Worm (Caenorhabditis elegans) whole organism, L1 larva: ENCODE results near the gene T25B6.5.

Experiments
- C16A3.4 ChIP-seq: fragments of 150-350 bp; optimal IDR thresholded peaks from 2 replicates; lab custom pipeline; 2014; ENCODE audit warnings: missing biosample characterization, missing genetic modification characterization
- C34B4.2 ChIP-seq: sonication (generic microtip); optimal IDR thresholded peaks from 2 replicates; lab custom pipeline; 2017; ENCODE audit warnings: mild to moderate bottlenecking, missing genetic modification characterization, missing compliant biosample characterization
- F16B12.6 ChIP-seq: fragments of 150-350 bp; optimal IDR thresholded peaks from 2 replicates; lab custom pipeline; 2014; ENCODE audit warnings: missing biosample characterization, missing genetic modification characterization
- Y116A8C.19 ChIP-seq: sonication (generic microtip); optimal IDR thresholded peaks from 2 replicates; lab custom pipeline; 2016; ENCODE audit warnings: missing compliant biosample characterization, missing genetic modification characterization, borderline replicate concordance
- alr-1 ChIP-seq: fragments of 200-800 bp; sonication (Bioruptor generic); optimal IDR thresholded peaks from 2 replicates; lab custom pipeline; 2018; ENCODE audit warnings: borderline replicate concordance, mild to moderate bottlenecking, missing genetic modification characterization, missing compliant biosample characterization
- blmp-1 ChIP-seq: fragments of 150-350 bp; optimal IDR thresholded peaks from 2 replicates; lab custom pipeline; 2014; ENCODE audit warnings: missing biosample characterization, missing genetic modification characterization
- ceh-8 ChIP-seq: fragments of 200-800 bp; sonication (Bioruptor generic); optimal IDR thresholded peaks from 2 replicates; lab custom pipeline; 2018; ENCODE audit warnings: mild to moderate bottlenecking, missing genetic modification characterization, moderate library complexity, missing compliant biosample characterization
- ceh-90 ChIP-seq: sonication (generic microtip); optimal IDR thresholded peaks from 2 replicates; lab custom pipeline; 2016; ENCODE audit warnings: missing genetic modification characterization, missing compliant biosample characterization
- ces-1 ChIP-seq: fragments of 150-350 bp; optimal IDR thresholded peaks from 2 replicates; lab custom pipeline; 2014; ENCODE audit warnings: missing biosample characterization, missing genetic modification reagents, missing genetic modification characterization
- dpl-1 ChIP-seq, 3 experiments: fragments of 150-350 bp in 2 of 3; sonication (generic microtip) in 1 of 3; optimal IDR thresholded peaks; 2 replicates each; lab custom pipeline; 2014 to 2017; ENCODE audit warnings: missing biosample characterization in 3 of 3, missing genetic modification characterization in 3 of 3, missing genetic modification reagents in 3 of 3
- efl-1 ChIP-seq, 4 experiments: fragments of 150-350 bp; optimal IDR thresholded peaks in 3 of 4; peaks in 1 of 4; 1 replicate in 1 of 4; 2 replicates in 3 of 4; lab custom pipeline; 2014; ENCODE audit warnings: missing biosample characterization in 2 of 4, missing genetic modification characterization in 2 of 4, missing genetic modification reagents in 2 of 4
- efl-3 ChIP-seq: fragments of 200-800 bp; sonication (Bioruptor generic); optimal IDR thresholded peaks from 2 replicates; lab custom pipeline; 2018; ENCODE audit warnings: mild to moderate bottlenecking, missing genetic modification characterization, missing compliant biosample characterization
- egl-13 ChIP-seq: sonication (generic microtip); optimal IDR thresholded peaks from 2 replicates; lab custom pipeline; 2016; ENCODE audit warnings: missing genotype, missing genetic modification reagents, missing genetic modification characterization, missing compliant biosample characterization
- elt-3 ChIP-seq, 6 experiments: fragments of 150-350 bp in 1 of 6; sonication (generic microtip); optimal IDR thresholded peaks; 2 replicates each; lab custom pipeline; 2017 to 2018; ENCODE audit warnings: missing biosample characterization in 6 of 6, missing genetic modification characterization in 6 of 6, inconsistent platforms in 1 of 6
- fkh-8 ChIP-seq: sonication (generic microtip); optimal IDR thresholded peaks from 2 replicates; lab custom pipeline; 2016; ENCODE audit warnings: mild to moderate bottlenecking, missing genetic modification characterization, missing compliant biosample characterization
- hlh-17 ChIP-seq: fragments of 200-800 bp; sonication (Bioruptor generic); optimal IDR thresholded peaks from 2 replicates; lab custom pipeline; 2018; ENCODE audit warnings: missing genetic modification characterization, mild to moderate bottlenecking, missing compliant biosample characterization, moderate library complexity, borderline replicate concordance
- irx-1 ChIP-seq: sonication (generic microtip); optimal IDR thresholded peaks from 2 replicates; lab custom pipeline; 2016; ENCODE audit warnings: missing genetic modification characterization, missing compliant biosample characterization
- lin-14 ChIP-seq: fragments of 200-800 bp; sonication (Bioruptor generic); optimal IDR thresholded peaks from 2 replicates; lab custom pipeline; 2018; ENCODE audit warnings: mild to moderate bottlenecking, missing genetic modification characterization, moderate library complexity, missing compliant biosample characterization
- lin-35 ChIP-seq, 2 experiments: fragments of 150-350 bp; optimal IDR thresholded peaks; 2 replicates each; lab custom pipeline; 2014; ENCODE audit warnings: missing biosample characterization in 2 of 2, missing genetic modification characterization in 2 of 2, missing genetic modification reagents in 2 of 2
- lsy-2 ChIP-seq, 2 experiments: fragments of 150-350 bp; optimal IDR thresholded peaks; 2 replicates each; lab custom pipeline; 2014; ENCODE audit warnings: missing biosample characterization in 2 of 2, missing genetic modification characterization in 2 of 2
- mef-2 ChIP-seq: fragments of 150-350 bp; optimal IDR thresholded peaks from 2 replicates; lab custom pipeline; 2014; ENCODE audit warnings: missing biosample characterization, missing genetic modification characterization
- mep-1 ChIP-seq: fragments of 150-350 bp; optimal IDR thresholded peaks from 2 replicates; lab custom pipeline; 2014; ENCODE audit warnings: missing biosample characterization, missing genetic modification characterization
- nhr-11 ChIP-seq: fragments of 150-350 bp; optimal IDR thresholded peaks from 2 replicates; lab custom pipeline; 2014; ENCODE audit warnings: missing biosample characterization, missing genetic modification characterization
- nhr-12 ChIP-seq: sonication (generic microtip); optimal IDR thresholded peaks from 2 replicates; lab custom pipeline; 2017; ENCODE audit warnings: missing biosample characterization, missing genetic modification characterization
- nhr-19 ChIP-seq: fragments of 200-800 bp; sonication (Bioruptor generic); conservative IDR thresholded peaks from 2 replicates; pipeline ENCODE4 v1.3.6; 2022; ENCODE audit warnings: missing genetic modification characterization, missing compliant biosample characterization
- nhr-20 ChIP-seq: sonication (generic microtip); optimal IDR thresholded peaks from 2 replicates; lab custom pipeline; 2016; ENCODE audit warnings: mild to moderate bottlenecking, missing genetic modification characterization, missing compliant biosample characterization
- nhr-237 ChIP-seq: fragments of 150-350 bp; optimal IDR thresholded peaks from 2 replicates; lab custom pipeline; 2014; ENCODE audit warnings: missing biosample characterization, missing genetic modification characterization
- nhr-28 ChIP-seq: fragments of 150-350 bp; optimal IDR thresholded peaks from 2 replicates; lab custom pipeline; 2014; ENCODE audit warnings: missing biosample characterization, missing genetic modification characterization
- nhr-47 ChIP-seq: sonication (generic microtip); optimal IDR thresholded peaks from 2 replicates; lab custom pipeline; 2016; ENCODE audit warnings: mild to moderate bottlenecking, missing genetic modification characterization, moderate library complexity, missing compliant biosample characterization
- nhr-71 ChIP-seq: sonication (generic microtip); optimal IDR thresholded peaks from 2 replicates; lab custom pipeline; 2016; ENCODE audit warnings: mild to moderate bottlenecking, missing genetic modification characterization, moderate library complexity, missing compliant biosample characterization
- pax-3 ChIP-seq: fragments of 200-800 bp; sonication (Bioruptor generic); optimal IDR thresholded peaks from 2 replicates; lab custom pipeline; 2018; ENCODE audit warnings: mild to moderate bottlenecking, missing genetic modification characterization, moderate library complexity, missing compliant biosample characterization
- rnt-1 ChIP-seq: sonication (generic microtip); optimal IDR thresholded peaks from 2 replicates; lab custom pipeline; 2016; ENCODE audit warnings: mild to moderate bottlenecking, missing genetic modification characterization, moderate library complexity, missing compliant biosample characterization
- snu-23 ChIP-seq: sonication (generic microtip); optimal IDR thresholded peaks from 2 replicates; lab custom pipeline; 2016; ENCODE audit warnings: missing genetic modification characterization, missing compliant biosample characterization
- sox-4 ChIP-seq: sonication (generic microtip); optimal IDR thresholded peaks from 2 replicates; lab custom pipeline; 2016; ENCODE audit warnings: missing genetic modification characterization, missing compliant biosample characterization
- sup-37 ChIP-seq: fragments of 200-800 bp; sonication (Bioruptor generic); optimal IDR thresholded peaks from 2 replicates; lab custom pipeline; 2018; ENCODE audit warnings: mild to moderate bottlenecking, missing genetic modification characterization, missing compliant biosample characterization
- swsn-7 ChIP-seq: sonication (generic microtip); optimal IDR thresholded peaks from 2 replicates; lab custom pipeline; 2016; ENCODE audit warnings: missing genetic modification characterization, missing compliant biosample characterization
- tbx-2 ChIP-seq: sonication (generic microtip); optimal IDR thresholded peaks from 2 replicates; lab custom pipeline; 2016; ENCODE audit warnings: missing genetic modification characterization, missing compliant biosample characterization
- unc-130 ChIP-seq: fragments of 150-350 bp; optimal IDR thresholded peaks from 2 replicates; lab custom pipeline; 2017; ENCODE audit warnings: missing biosample characterization, missing genetic modification characterization, inconsistent platforms
- unc-86 ChIP-seq: sonication (generic microtip); optimal IDR thresholded peaks from 2 replicates; lab custom pipeline; 2016; ENCODE audit warnings: missing genetic modification characterization, missing compliant biosample characterization
- zag-1 ChIP-seq: fragments of 150-350 bp; optimal IDR thresholded peaks from 2 replicates; lab custom pipeline; 2014; ENCODE audit warnings: missing biosample characterization, missing genetic modification characterization
- zip-4 ChIP-seq: fragments of 200-800 bp; sonication (Bioruptor generic); optimal IDR thresholded peaks from 2 replicates; lab custom pipeline; 2018; ENCODE audit warnings: mild to moderate bottlenecking, missing genetic modification characterization, moderate library complexity, missing compliant biosample characterization

Gene T25B6.5

DNA sequence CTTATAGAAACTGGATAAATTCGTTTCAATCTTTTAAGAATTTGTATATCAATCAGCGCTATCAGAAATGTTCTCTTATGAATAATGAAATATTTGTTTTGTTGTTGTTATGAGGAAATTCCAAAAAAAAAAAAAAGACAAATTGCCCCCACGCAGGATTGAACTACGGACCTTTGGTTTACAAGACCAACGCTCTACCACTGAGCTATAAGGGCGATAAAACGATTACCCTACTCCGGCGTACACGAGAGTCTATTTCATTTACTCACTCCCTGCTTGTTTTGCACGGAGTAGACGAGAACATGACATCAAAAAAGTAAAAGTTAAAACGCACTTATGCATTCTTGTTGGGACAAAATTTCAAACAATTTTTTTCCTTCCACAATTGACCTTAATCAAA lies 2.7 kb upstream of the T25B6.5 start (continued):
- TF ChIP-seq zip-4 (no peak), Y116A8C.19 (no peak), C34B4.2 (tag; lab: Kevin White, UChicago) (no peak), fkh-8 (tag; lab: Kevin White, UChicago) (no peak), unc-130 (tag; lab: Kevin White, UChicago) (no peak), rnt-1 (tag; lab: Kevin White, UChicago) (peak; percentile 17), nhr-12 (tag; lab: Kevin White, UChicago) (no peak), tbx-2 (no peak), ces-1 (no peak), mep-1 (tag; lab: Kevin White, UChicago) (no peak), lin-35 (GFP tag; optimal IDR thresholded peaks at IDR 0.05; lab: Kevin White, UChicago) (no peak), nhr-47 (tag; lab: Kevin White, UChicago) (no peak), swsn-7 (no peak), egl-13 (tag; lab: Kevin White, UChicago) (no peak), snu-23 (GFP tag; lab: Kevin White, UChicago) (peak; percentile 24), nhr-11 (tag; lab: Kevin White, UChicago) (no peak), mef-2 (tag; lab: Kevin White, UChicago) (no peak), F16B12.6 (tag; lab: Kevin White, UChicago) (no peak), efl-3 (no peak), pax-3 (tag; lab: Kevin White, UChicago) (no peak), nhr-20 (tag; lab: Kevin White, UChicago) (peak; percentile 29), sup-37 (GFP tag; lab: Kevin White, UChicago) (no peak), irx-1 (tag; lab: Kevin White, UChicago) (no peak), nhr-28 (tag; lab: Kevin White, UChicago) (no peak), nhr-71 (tag; lab: Kevin White, UChicago) (peak; percentile 26), unc-86 (no peak), ceh-90 (tag; lab: Kevin White, UChicago) (no peak), lin-14 (GFP tag; lab: Kevin White, UChicago) (no peak), sox-4 (tag; lab: Kevin White, UChicago) (no peak)

DNA sequence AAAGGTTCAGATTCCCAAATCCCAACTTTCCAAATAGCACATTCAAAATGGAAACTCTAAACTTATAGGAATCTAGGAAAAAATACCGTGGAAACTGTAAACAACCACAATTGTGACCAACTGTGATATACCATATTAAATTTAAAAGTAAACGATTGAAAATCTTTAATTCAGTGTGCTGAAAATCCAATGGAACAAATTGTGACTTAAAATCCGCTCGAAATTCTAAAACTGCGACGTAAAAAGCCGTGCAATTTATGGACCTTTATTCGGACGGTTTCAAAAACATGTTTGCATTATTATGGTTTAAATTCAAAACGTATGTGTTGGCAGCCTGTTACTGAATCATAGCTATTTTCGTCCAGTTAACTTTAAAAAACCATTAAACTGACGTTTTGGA lies 2.3 kb upstream of the T25B6.5 start:
- TF ChIP-seq blmp-1 (tag; lab: Kevin White, UChicago) (no peak), egl-13 (tag; lab: Kevin White, UChicago) (no peak), nhr-71 (tag; lab: Kevin White, UChicago) (no peak), nhr-28 (tag; lab: Kevin White, UChicago) (no peak), fkh-8 (tag; lab: Kevin White, UChicago) (no peak), nhr-20 (tag; lab: Kevin White, UChicago) (no peak), nhr-237 (tag; lab: Kevin White, UChicago) (no peak), efl-1 (optimal IDR thresholded peaks at IDR 0.05; lab: Kevin White, UChicago) (no peak), efl-1 (GFP tag; optimal IDR thresholded peaks at IDR 0.05 in 1 of 2; lab: Kevin White, UChicago) (no peak)

DNA sequence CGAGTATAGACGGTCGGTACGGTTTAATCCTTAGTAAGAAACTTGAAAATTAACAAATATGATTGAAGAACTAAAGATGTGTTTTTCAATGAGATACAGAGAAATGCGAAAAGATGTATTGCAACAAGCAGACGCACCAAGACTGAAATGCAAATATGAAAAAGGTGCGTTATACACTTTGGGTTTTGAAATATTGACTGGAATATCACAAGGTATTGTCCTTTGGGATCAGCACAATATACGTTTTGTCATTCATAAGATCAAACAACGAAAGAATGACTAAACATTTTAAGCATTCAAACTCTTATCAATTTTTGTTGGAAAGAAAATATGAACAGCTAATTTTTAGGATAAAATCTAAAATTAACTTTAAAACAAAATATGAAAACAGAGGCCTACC lies 1.2 kb upstream of the T25B6.5 start, which contains the start of gene T25B6.6:
Gene T25B6.6 (minus strand): TSS at position 101 of the 400 bp plus-strand sequence.
- TF ChIP-seq C16A3.4 (tag; lab: Kevin White, UChicago) (no peak), nhr-19 (GFP tag; lab: Robert Waterston, UW) (no peak), snu-23 (GFP tag; lab: Kevin White, UChicago) (no peak), nhr-20 (tag; lab: Kevin White, UChicago) (no peak), alr-1 (no peak), elt-3 (tag; optimal IDR thresholded peaks at IDR 0.05; lab: Kevin White, UChicago) (no peak), dpl-1 (GFP tag; optimal IDR thresholded peaks at IDR 0.05; lab: Kevin White, UChicago) (no peak), hlh-17 (GFP tag; lab: Kevin White, UChicago) (no peak), lsy-2 (tag; optimal IDR thresholded peaks at IDR 0.05; lab: Kevin White, UChicago) (no peak), blmp-1 (tag; lab: Kevin White, UChicago) (no peak), ceh-8 (GFP tag; lab: Kevin White, UChicago) (no peak), pax-3 (tag; lab: Kevin White, UChicago) (no peak), nhr-28 (tag; lab: Kevin White, UChicago) (no peak), zag-1 (no peak)
